Worm (Caenorhabditis elegans): ENCODE measurements around the gene odr-1.

The odr-1 gene

DNA sequence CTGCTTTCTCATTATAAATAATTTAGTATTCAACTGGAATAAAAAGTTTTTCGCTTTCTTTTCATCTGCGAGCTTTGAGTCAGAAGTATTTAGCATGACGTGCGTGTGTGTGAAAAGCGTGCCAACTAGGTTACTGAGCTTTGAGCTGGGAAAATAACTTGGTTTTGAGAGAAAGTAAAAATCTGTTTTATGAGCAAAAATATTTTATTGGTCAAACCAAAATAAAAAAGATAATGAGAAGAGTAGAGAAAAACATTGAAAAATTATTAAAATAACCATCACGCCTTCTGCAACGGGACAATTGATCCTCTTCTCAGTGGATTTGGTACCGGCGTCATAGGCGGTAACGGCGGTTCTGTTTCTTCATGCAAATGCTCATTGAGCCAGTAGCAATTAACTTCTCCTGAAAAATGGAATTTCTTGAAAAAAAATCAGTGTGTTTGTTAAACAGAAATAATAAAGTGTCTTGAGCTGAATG, 6.2 kb downstream of the odr-1 start (continued):
- no peak for TF ChIP-seq sma-9 (GFP tag; optimal IDR thresholded peaks at IDR 0.05)
- no peak for TF ChIP-seq sma-9 (tag; optimal IDR thresholded peaks at IDR 0.05)
- TF ChIP-seq lsy-2 (tag; optimal IDR thresholded peaks at IDR 0.05), result no peak
- TF ChIP-seq unc-62 (GFP tag; optimal IDR thresholded peaks at IDR 0.05), result no peak

DNA sequence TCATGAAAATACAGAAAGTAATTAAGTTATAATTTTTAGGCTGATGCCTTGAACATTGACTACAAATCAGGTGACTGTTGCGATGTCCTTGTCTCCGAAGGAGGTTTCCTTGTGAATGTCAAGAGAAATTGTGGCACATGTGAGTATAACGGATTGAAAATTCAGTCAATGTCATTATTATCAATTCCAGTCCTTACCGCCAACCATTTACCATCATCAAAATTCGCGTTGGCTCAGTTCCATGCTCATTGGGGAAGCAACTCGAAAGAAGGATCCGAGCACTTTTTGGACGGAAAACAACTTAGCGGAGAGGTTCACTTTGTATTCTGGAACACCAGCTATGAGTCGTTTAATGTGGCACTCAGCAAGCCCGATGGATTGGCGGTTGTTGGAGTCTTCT, 7.4 kb downstream of the odr-1 start:
- TF ChIP-seq blmp-1 (tag; optimal IDR thresholded peaks at IDR 0.05; ENCODE audit: insufficient read depth) (no peak), ZK546.5 (tag; optimal IDR thresholded peaks at IDR 0.05) (no peak), ztf-1 (GFP tag; conservative IDR thresholded peaks at IDR 0.05) (no peak), ztf-4 (tag; optimal IDR thresholded peaks at IDR 0.05) (no peak), snpc-4 (tag; optimal IDR thresholded peaks at IDR 0.05) (no peak), aly-2 (tag; optimal IDR thresholded peaks at IDR 0.05) (no peak), unc-55 (GFP tag; optimal IDR thresholded peaks at IDR 0.05) (no peak), sma-9 (GFP tag; optimal IDR thresholded peaks at IDR 0.05) (no peak), sma-9 (tag; optimal IDR thresholded peaks at IDR 0.05) (no peak), skn-1 (tag; optimal IDR thresholded peaks at IDR 0.05) (no peak), sma-3 (GFP tag; optimal IDR thresholded peaks at IDR 0.05) (no peak), nhr-11 (tag; optimal IDR thresholded peaks at IDR 0.05) (no peak), dmd-4 (tag; optimal IDR thresholded peaks at IDR 0.05) (no peak), ama-1 (optimal IDR thresholded peaks at IDR 0.05) (no peak), nhr-129 (tag; optimal IDR thresholded peaks at IDR 0.05) (no peak)

DNA sequence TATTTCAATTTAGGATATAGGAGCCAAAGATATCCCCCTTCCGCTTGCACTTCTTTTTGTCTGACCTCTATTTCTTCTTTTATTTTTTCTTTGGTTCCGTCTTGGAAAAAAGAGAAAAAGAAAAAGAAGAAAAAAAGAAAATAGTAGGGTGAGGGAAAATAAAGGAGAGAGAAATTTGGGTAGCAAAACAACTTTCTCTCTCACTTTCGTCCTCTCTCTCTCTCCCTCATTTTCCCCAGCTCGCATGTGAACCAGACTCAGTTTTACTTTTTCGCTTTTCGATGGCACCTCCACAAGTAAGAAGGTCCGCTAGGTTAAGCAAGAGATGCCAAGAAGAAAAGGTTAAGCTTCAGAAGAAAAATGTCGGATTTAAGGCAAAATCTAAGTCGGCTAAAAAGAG, 8.0 kb downstream of the odr-1 start:
- TF ChIP-seq lin-39 (tag; optimal IDR thresholded peaks at IDR 0.05) (no peak), snpc-4 (tag; optimal IDR thresholded peaks at IDR 0.05) (no peak), mbf-1 (tag; optimal IDR thresholded peaks at IDR 0.05) (no peak), nhr-12 (tag; optimal IDR thresholded peaks at IDR 0.05) (no peak), F13H6.1 (tag; optimal IDR thresholded peaks at IDR 0.05) (no peak), ztf-11 (tag; optimal IDR thresholded peaks at IDR 0.05) (no peak), dmd-4 (tag; optimal IDR thresholded peaks at IDR 0.05) (no peak), mab-5 (tag; optimal IDR thresholded peaks at IDR 0.05) (no peak), lin-13 (GFP tag; optimal IDR thresholded peaks at IDR 0.05) (peak; percentile 26), nhr-77 (tag; optimal IDR thresholded peaks at IDR 0.05) (no peak), sem-4 (tag; optimal IDR thresholded peaks at IDR 0.05) (peak; percentile 12), alr-1 (tag; optimal IDR thresholded peaks at IDR 0.05) (no peak), mdl-1 (tag; optimal IDR thresholded peaks at IDR 0.05) (no peak), sma-3 (GFP tag; optimal IDR thresholded peaks at IDR 0.05) (no peak), aly-2 (tag; optimal IDR thresholded peaks at IDR 0.05) (no peak), nhr-129 (tag; optimal IDR thresholded peaks at IDR 0.05) (peak; percentile 10), nhr-21 (tag; optimal IDR thresholded peaks at IDR 0.05) (no peak), lin-11 (tag; optimal IDR thresholded peaks at IDR 0.05) (no peak), ztf-4 (tag; optimal IDR thresholded peaks at IDR 0.05) (peak; percentile 38), nhr-23 (tag; optimal IDR thresholded peaks at IDR 0.05) (no peak), Y55F3AM.14 (GFP tag; optimal IDR thresholded peaks at IDR 0.05) (peak; percentile 29), R02D3.7 (tag; optimal IDR thresholded peaks at IDR 0.05) (no peak), crh-2 (tag; optimal IDR thresholded peaks at IDR 0.05) (peak; percentile 17), ztf-1 (GFP tag; conservative IDR thresholded peaks at IDR 0.05) (no peak), zag-1 (tag; optimal IDR thresholded peaks at IDR 0.05) (no peak), nhr-237 (tag; optimal IDR thresholded peaks at IDR 0.05) (no peak), egl-27 (tag; optimal IDR thresholded peaks at IDR 0.05) (no peak), skn-1 (tag; optimal IDR thresholded peaks at IDR 0.05) (no peak), ceh-82 (tag; optimal IDR thresholded peaks at IDR 0.05) (no peak), nhr-6 (tag; optimal IDR thresholded peaks at IDR 0.05) (no peak), ceh-16 (tag; optimal IDR thresholded peaks at IDR 0.05) (no peak), unc-55 (GFP tag; optimal IDR thresholded peaks at IDR 0.05) (peak; percentile 37), blmp-1 (tag; optimal IDR thresholded peaks at IDR 0.05; ENCODE audit: insufficient read depth) (peak; percentile 31), sma-9 (GFP tag; optimal IDR thresholded peaks at IDR 0.05) (peak; percentile 51), sma-9 (tag; optimal IDR thresholded peaks at IDR 0.05) (no peak), C34F6.9 (tag; optimal IDR thresholded peaks at IDR 0.05) (peak; percentile 56), nhr-10 (tag; optimal IDR thresholded peaks at IDR 0.05) (no peak), nhr-25 (tag; optimal IDR thresholded peaks at IDR 0.05) (no peak), unc-39 (tag; optimal IDR thresholded peaks at IDR 0.05) (no peak), peb-1 (tag; optimal IDR thresholded peaks at IDR 0.05) (no peak), unc-62 (GFP tag; optimal IDR thresholded peaks at IDR 0.05) (no peak), ZK546.5 (tag; optimal IDR thresholded peaks at IDR 0.05) (no peak), elt-1 (tag; optimal IDR thresholded peaks at IDR 0.05) (no peak), ama-1 (optimal IDR thresholded peaks at IDR 0.05) (peak; percentile 26), gmeb-1 (tag; optimal IDR thresholded peaks at IDR 0.05) (no peak), elt-3 (tag; optimal IDR thresholded peaks at IDR 0.05) (no peak), lsy-2 (tag; optimal IDR thresholded peaks at IDR 0.05) (peak in 1 of 2 experiments; percentile 33), fos-1 (tag; optimal IDR thresholded peaks at IDR 0.05) (no peak), nhr-11 (tag; optimal IDR thresholded peaks at IDR 0.05) (no peak)
